Fruit fly (Drosophila melanogaster): Measurements from ENCODE around the gene CG7906.

Gene CG7906

DNA sequence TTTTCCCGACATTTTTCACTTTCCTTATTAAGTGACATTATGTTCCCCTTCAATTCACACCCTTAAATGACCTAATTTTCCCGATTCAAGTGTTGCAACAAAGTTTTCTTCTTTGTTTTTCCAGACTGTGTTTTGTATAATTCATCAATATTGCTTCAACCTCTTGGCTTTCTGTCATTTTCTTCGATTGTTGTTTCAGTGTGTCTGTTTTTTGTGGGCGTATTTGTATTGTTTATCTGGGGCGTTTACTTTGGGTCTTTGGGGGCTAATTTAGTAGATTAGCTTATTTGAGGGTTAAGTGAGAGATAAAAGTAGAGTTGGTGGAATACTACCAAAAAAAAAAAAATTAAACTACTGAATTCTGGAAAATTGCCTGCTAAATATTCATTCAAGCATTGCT lies 40.7 kb upstream of the CG7906 start:
- TF ChIP-seq CG14655 (GFP tag; optimal IDR thresholded peaks at IDR 0.05), result no peak
- TF ChIP-seq CG17806 (tag; optimal IDR thresholded peaks at IDR 0.05), result no peak
- TF ChIP-seq CG13204 (GFP tag; optimal IDR thresholded peaks at IDR 0.05), result no peak
- no peak for TF ChIP-seq CG4496 (GFP tag; IDR thresholded peaks at IDR 0.05)
- no peak for TF ChIP-seq CG32121 (GFP tag; IDR thresholded peaks at IDR 0.05)
- no peak for TF ChIP-seq gl (tag; optimal IDR thresholded peaks at IDR 0.05)

DNA sequence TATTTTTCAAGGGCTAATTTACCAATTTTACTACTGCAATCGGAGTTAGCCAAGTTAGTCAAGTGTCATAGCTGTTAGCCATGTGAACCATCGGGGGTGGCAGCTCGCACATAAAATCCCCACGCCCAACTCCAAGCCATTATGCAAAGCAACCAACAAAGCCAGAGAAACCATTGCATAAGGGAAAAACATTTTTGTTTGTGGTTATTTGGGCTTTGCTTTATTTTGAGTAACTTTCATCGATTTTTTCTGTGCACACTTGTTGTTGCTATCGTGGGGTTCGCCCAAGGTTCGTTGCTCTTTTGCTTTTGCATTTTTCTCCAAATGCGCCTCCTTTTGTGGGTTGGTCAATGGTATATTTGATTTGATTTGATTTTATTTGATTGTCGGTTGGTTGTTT lies 38.2 kb upstream of the CG7906 start:
- TF ChIP-seq Snoo (tag; optimal IDR thresholded peaks at IDR 0.05) (no peak), Pif1A (GFP tag; optimal IDR thresholded peaks at IDR 0.05) (no peak), D1 (tag; optimal IDR thresholded peaks at IDR 0.05) (no peak), CG15710 (tag; optimal IDR thresholded peaks at IDR 0.05) (no peak), CG17806 (tag; optimal IDR thresholded peaks at IDR 0.05) (no peak), CG34367 (tag; optimal IDR thresholded peaks at IDR 0.05) (no peak), gl (tag; optimal IDR thresholded peaks at IDR 0.05) (no peak), fd96Ca (GFP tag; IDR thresholded peaks at IDR 0.05) (no peak), Ets98B (GFP tag; IDR thresholded peaks at IDR 0.05) (no peak; the same call in 1 of the 2 replicates)

DNA sequence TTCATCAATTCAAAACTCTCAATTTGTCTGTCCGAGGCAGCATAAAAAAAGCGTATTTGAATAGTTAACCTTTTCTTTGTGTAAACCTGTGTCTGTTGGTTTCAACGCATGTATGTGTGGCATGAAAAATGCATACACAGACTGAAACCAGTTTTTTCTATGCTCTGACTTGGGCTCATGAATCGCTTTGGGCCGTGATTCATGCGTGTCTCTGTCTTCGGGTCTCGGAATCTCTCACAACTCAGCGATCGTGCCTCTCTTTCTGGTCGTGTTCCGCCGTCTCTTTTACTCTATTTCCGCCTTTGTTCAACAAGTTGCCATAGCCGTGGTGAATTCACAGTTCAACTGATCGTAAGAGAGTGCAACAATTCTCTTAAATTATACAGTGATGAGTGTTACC lies 35.5 kb upstream of the CG7906 start:
- no peak for TF ChIP-seq rn (GFP tag; IDR thresholded peaks at IDR 0.05)
- no peak for TF ChIP-seq CG14655 (GFP tag; optimal IDR thresholded peaks at IDR 0.05)
- TF ChIP-seq D1 (tag; optimal IDR thresholded peaks at IDR 0.05), result peak; percentile 24
- TF ChIP-seq CG10348 (GFP tag; IDR thresholded peaks at IDR 0.05), result no peak
- no peak for TF ChIP-seq gl (tag; optimal IDR thresholded peaks at IDR 0.05)
- no peak for TF ChIP-seq CG8159 (tag; optimal IDR thresholded peaks at IDR 0.05)
- no peak for TF ChIP-seq Snoo (tag; optimal IDR thresholded peaks at IDR 0.05)
- TF ChIP-seq CG4496 (GFP tag; IDR thresholded peaks at IDR 0.05), result no peak; the same call in 2 of the 3 replicates
- no peak for TF ChIP-seq CG17806 (tag; optimal IDR thresholded peaks at IDR 0.05)
- peak; percentile 18; the same call in 1 of the 2 replicates for TF ChIP-seq CG32121 (GFP tag; IDR thresholded peaks at IDR 0.05)
- no peak for TF ChIP-seq CG34367 (tag; optimal IDR thresholded peaks at IDR 0.05)
- TF ChIP-seq CG13204 (GFP tag; optimal IDR thresholded peaks at IDR 0.05), result no peak
- peak; percentile 52 for TF ChIP-seq EcR (GFP tag; optimal IDR thresholded peaks at IDR 0.05)
- TF ChIP-seq fd96Ca (GFP tag; IDR thresholded peaks at IDR 0.05), result no peak
- TF ChIP-seq CG9948 (tag; optimal IDR thresholded peaks at IDR 0.05), result no peak

DNA sequence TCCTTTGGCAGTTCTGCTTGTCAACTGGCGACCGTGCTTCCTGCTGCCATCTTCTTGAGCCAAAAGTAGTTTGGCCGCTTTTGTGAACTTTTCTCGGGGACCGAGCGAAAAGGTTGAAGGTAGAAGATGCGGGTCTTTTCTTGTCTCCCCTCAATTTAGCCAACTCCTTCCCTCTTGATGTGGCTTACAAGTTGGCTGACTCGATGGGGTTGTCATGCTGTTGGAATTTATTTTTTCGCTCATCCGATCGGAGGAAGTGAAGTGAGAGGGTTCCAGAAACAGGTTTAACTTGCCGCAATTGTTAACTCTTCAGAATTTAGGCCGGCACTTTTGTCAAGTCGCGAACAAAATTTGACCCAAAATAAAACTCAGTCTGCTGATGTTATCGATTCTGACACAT lies 34.1 kb upstream of the CG7906 start:
- no peak for TF ChIP-seq Pif1B (GFP tag; optimal IDR thresholded peaks at IDR 0.05)
- peak; percentile 78 for TF ChIP-seq EcR (GFP tag; optimal IDR thresholded peaks at IDR 0.05)

DNA sequence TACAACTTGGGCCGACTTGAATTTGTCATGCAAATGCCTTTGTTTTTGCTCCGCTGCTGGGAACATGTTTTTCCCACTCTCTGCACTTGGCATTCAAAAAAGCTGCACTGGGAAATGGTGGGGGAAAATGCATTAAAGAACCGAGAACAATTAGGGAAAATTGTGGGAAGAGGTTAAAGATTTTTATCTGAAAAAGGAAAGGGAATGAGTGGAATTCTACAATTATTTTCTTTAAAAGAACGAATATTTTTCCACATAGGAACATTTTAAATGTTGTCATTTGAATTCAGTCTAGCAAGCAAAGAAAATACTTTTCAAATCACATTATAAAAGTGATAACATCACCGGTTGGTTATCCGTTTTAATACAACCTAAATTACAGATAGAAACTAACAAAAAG lies 33.4 kb upstream of the CG7906 start, which contains the start of gene saturn:
Gene saturn, plus strand, starts transcription at position 301 of the 400 bp plus-strand sequence.
- TF ChIP-seq CG17806 (tag; optimal IDR thresholded peaks at IDR 0.05), result no peak
- no peak for TF ChIP-seq Pif1B (GFP tag; optimal IDR thresholded peaks at IDR 0.05)
- TF ChIP-seq CG13204 (GFP tag; optimal IDR thresholded peaks at IDR 0.05), result no peak
- TF ChIP-seq CG15710 (tag; optimal IDR thresholded peaks at IDR 0.05), result no peak
- no peak for TF ChIP-seq Pif1A (GFP tag; optimal IDR thresholded peaks at IDR 0.05)
- TF ChIP-seq CG10348 (GFP tag; IDR thresholded peaks at IDR 0.05), result no peak
- TF ChIP-seq CG34367 (tag; optimal IDR thresholded peaks at IDR 0.05), result no peak
- no peak for TF ChIP-seq CG9948 (tag; optimal IDR thresholded peaks at IDR 0.05)
- no peak for TF ChIP-seq CG12605 (GFP tag; IDR thresholded peaks at IDR 0.05)
- no peak for TF ChIP-seq fd96Ca (GFP tag; IDR thresholded peaks at IDR 0.05)
- no peak for TF ChIP-seq Ets98B (GFP tag; IDR thresholded peaks at IDR 0.05)
- TF ChIP-seq CG4496 (GFP tag; IDR thresholded peaks at IDR 0.05), result no peak
- TF ChIP-seq CG32121 (GFP tag; IDR thresholded peaks at IDR 0.05), result no peak
- TF ChIP-seq CG14655 (GFP tag; optimal IDR thresholded peaks at IDR 0.05), result no peak

DNA sequence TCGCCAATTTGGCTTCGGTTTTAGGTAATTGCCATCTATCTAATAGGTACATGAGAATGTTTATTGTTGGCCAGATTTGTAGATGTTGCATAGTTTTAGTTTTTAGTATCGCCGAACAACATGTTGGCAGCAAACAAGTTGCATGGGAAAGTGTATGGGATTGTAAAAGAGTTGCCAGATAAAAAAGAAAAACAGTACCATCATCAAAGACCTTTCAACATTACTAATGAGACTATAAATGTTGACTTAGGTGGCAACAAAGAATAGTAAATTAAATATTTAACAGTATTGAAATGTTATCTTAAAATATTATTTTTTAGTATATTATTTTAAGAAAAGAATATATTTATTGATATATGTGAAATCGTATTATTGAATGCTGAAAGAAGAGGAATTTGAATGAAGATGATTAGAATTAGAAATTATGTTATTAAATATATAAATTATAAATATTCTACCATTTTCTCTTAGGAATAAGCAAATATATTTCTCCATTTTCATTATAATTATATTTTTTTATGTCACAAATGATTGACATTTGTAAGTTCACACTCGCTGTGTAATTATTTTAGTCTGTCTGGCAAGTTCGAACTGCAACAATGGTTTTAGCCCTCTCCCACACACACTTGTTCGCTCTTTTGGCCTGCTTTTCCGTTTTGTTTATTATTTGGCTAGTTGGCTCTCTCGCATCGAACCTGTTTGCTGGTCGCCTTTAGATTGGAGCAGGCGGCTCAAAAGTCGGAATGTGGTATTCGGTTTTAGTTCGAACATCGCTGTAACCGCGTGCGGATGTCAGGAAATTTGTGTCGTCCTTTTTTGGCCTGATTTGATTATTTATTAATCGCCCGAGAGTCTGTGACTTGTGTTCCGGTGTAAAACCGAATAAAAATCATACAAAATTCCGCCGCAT lies 31.5 kb upstream of the CG7906 start:
- TF ChIP-seq CG34367 (tag; optimal IDR thresholded peaks at IDR 0.05) (no peak), Ets98B (GFP tag; IDR thresholded peaks at IDR 0.05) (peak; percentile 16; the same call in 1 of the 2 replicates), CG8301 (tag; optimal IDR thresholded peaks at IDR 0.05) (peak; percentile 8), CG13204 (GFP tag; optimal IDR thresholded peaks at IDR 0.05) (no peak), Pif1B (GFP tag; optimal IDR thresholded peaks at IDR 0.05) (no peak), CG10348 (GFP tag; IDR thresholded peaks at IDR 0.05) (no peak), CG15710 (tag; optimal IDR thresholded peaks at IDR 0.05) (no peak), CG14655 (GFP tag; optimal IDR thresholded peaks at IDR 0.05) (peak; percentile 55), Pif1A (GFP tag; optimal IDR thresholded peaks at IDR 0.05) (no peak), Snoo (tag; optimal IDR thresholded peaks at IDR 0.05) (no peak), CG9948 (tag; optimal IDR thresholded peaks at IDR 0.05) (peak; percentile 48), CG8159 (tag; optimal IDR thresholded peaks at IDR 0.05) (peak; percentile 17), CG12605 (GFP tag; IDR thresholded peaks at IDR 0.05) (no peak; the same call in 1 of the 2 replicates), D1 (tag; optimal IDR thresholded peaks at IDR 0.05) (no peak), gl (tag; optimal IDR thresholded peaks at IDR 0.05) (no peak), rn (GFP tag; IDR thresholded peaks at IDR 0.05) (no peak)
